Worm (Caenorhabditis elegans) whole organism, L2 larva: ENCODE data around the gene C09G12.5.

Experiments
- C34F6.9 ChIP-seq: fragments of 150-350 bp; optimal IDR thresholded peaks from 2 replicates; lab custom pipeline; 2014; ENCODE audit warnings: missing biosample characterization, missing genetic modification characterization
- F13H6.1 ChIP-seq: sonication (generic microtip); optimal IDR thresholded peaks from 2 replicates; lab custom pipeline; 2016; ENCODE audit warnings: missing genetic modification characterization, missing compliant biosample characterization
- R02D3.7 ChIP-seq: fragments of 150-350 bp; optimal IDR thresholded peaks from 2 replicates; lab custom pipeline; 2014; ENCODE audit warnings: missing biosample characterization, missing genetic modification characterization
- ZK546.5 ChIP-seq: sonication (generic microtip); optimal IDR thresholded peaks from 2 replicates; lab custom pipeline; 2017; ENCODE audit warnings: missing biosample characterization, missing genetic modification characterization
- alr-1 ChIP-seq: fragments of 150-350 bp; optimal IDR thresholded peaks from 2 replicates; lab custom pipeline; 2014; ENCODE audit warnings: missing biosample characterization, missing genetic modification characterization
- aly-2 ChIP-seq: fragments of 150-350 bp; optimal IDR thresholded peaks from 2 replicates; lab custom pipeline; 2014; ENCODE audit warnings: missing biosample characterization, missing genetic modification characterization
- ama-1 ChIP-seq: fragments of 150-350 bp; optimal IDR thresholded peaks from 2 replicates; lab custom pipeline; 2018; ENCODE audit warnings: inconsistent platforms
- blmp-1 ChIP-seq: sonication (generic microtip); optimal IDR thresholded peaks from 2 replicates; lab custom pipeline; 2017; ENCODE audit warnings: missing genetic modification characterization, mild to moderate bottlenecking, missing compliant biosample characterization, antibody characterized with exemption, moderate library complexity; ENCODE audit not compliant: insufficient read depth
- ceh-16 ChIP-seq: fragments of 150-350 bp; optimal IDR thresholded peaks from 2 replicates; lab custom pipeline; 2014; ENCODE audit warnings: missing biosample characterization, missing genetic modification characterization
- ceh-82 ChIP-seq: fragments of 150-350 bp; optimal IDR thresholded peaks from 2 replicates; lab custom pipeline; 2014; ENCODE audit warnings: missing biosample characterization, missing genetic modification characterization
- dmd-4 ChIP-seq: sonication (generic microtip); optimal IDR thresholded peaks from 2 replicates; lab custom pipeline; 2017; ENCODE audit warnings: missing biosample characterization, missing genetic modification characterization
- elt-1 ChIP-seq: fragments of 150-350 bp; optimal IDR thresholded peaks from 2 replicates; lab custom pipeline; 2014; ENCODE audit warnings: missing biosample characterization, missing genetic modification characterization
- fos-1 ChIP-seq: fragments of 150-350 bp; optimal IDR thresholded peaks from 2 replicates; lab custom pipeline; 2014; ENCODE audit warnings: missing biosample characterization, missing genetic modification characterization
- lin-11 ChIP-seq: fragments of 150-350 bp; sonication (generic microtip); optimal IDR thresholded peaks from 2 replicates; lab custom pipeline; 2014; ENCODE audit warnings: missing biosample characterization, missing genetic modification characterization, inconsistent platforms, mixed read lengths
- lsy-2 ChIP-seq, 2 experiments: fragments of 150-350 bp in 1 of 2; sonication (generic microtip) in 1 of 2; optimal IDR thresholded peaks; 2 replicates each; lab custom pipeline; 2014 to 2017; ENCODE audit warnings: missing biosample characterization in 2 of 2, missing genetic modification characterization in 2 of 2
- mab-5 ChIP-seq: fragments of 150-350 bp; optimal IDR thresholded peaks from 2 replicates; lab custom pipeline; 2014; ENCODE audit warnings: missing biosample characterization, missing genetic modification characterization
- mbf-1 ChIP-seq: sonication (generic microtip); optimal IDR thresholded peaks from 2 replicates; lab custom pipeline; 2017; ENCODE audit warnings: missing biosample characterization, missing genetic modification characterization
- mdl-1 ChIP-seq, 2 experiments: fragments of 150-350 bp in 1 of 2; sonication (generic microtip) in 1 of 2; optimal IDR thresholded peaks; 2 replicates each; lab custom pipeline; 2017; ENCODE audit warnings: missing biosample characterization in 2 of 2, missing genetic modification characterization in 2 of 2
- nhr-10 ChIP-seq: sonication (generic microtip); optimal IDR thresholded peaks from 2 replicates; lab custom pipeline; 2017; ENCODE audit warnings: missing biosample characterization, missing genetic modification characterization
- nhr-11 ChIP-seq: fragments of 150-350 bp; optimal IDR thresholded peaks from 2 replicates; lab custom pipeline; 2014; ENCODE audit warnings: missing biosample characterization, missing genetic modification characterization
- nhr-12 ChIP-seq: fragments of 150-350 bp; optimal IDR thresholded peaks from 2 replicates; lab custom pipeline; 2014; ENCODE audit warnings: missing biosample characterization, missing genetic modification characterization
- nhr-129 ChIP-seq: fragments of 150-350 bp; optimal IDR thresholded peaks from 2 replicates; lab custom pipeline; 2014; ENCODE audit warnings: missing biosample characterization, missing genetic modification characterization
- nhr-21 ChIP-seq: fragments of 150-350 bp; optimal IDR thresholded peaks from 2 replicates; lab custom pipeline; 2014; ENCODE audit warnings: missing biosample characterization, missing genetic modification characterization
- nhr-23 ChIP-seq: fragments of 150-350 bp; optimal IDR thresholded peaks from 2 replicates; lab custom pipeline; 2014; ENCODE audit warnings: missing biosample characterization, missing genetic modification reagents, missing genetic modification characterization
- nhr-25 ChIP-seq: fragments of 150-350 bp; sonication (generic microtip); optimal IDR thresholded peaks from 3 replicates; lab custom pipeline; 2014; ENCODE audit warnings: missing biosample characterization, missing genetic modification characterization
- nhr-6 ChIP-seq: fragments of 150-350 bp; optimal IDR thresholded peaks from 2 replicates; lab custom pipeline; 2014; ENCODE audit warnings: missing biosample characterization, missing genetic modification characterization
- nhr-77 ChIP-seq: fragments of 150-350 bp; optimal IDR thresholded peaks from 2 replicates; lab custom pipeline; 2014; ENCODE audit warnings: missing biosample characterization, missing genetic modification characterization
- peb-1 ChIP-seq: fragments of 150-350 bp; optimal IDR thresholded peaks from 2 replicates; lab custom pipeline; 2014; ENCODE audit warnings: missing biosample characterization, missing genetic modification characterization
- sem-4 ChIP-seq: fragments of 150-350 bp; optimal IDR thresholded peaks from 2 replicates; lab custom pipeline; 2014; ENCODE audit warnings: missing biosample characterization, missing genetic modification reagents, missing genetic modification characterization
- skn-1 ChIP-seq: sonication (generic microtip); optimal IDR thresholded peaks from 2 replicates; lab custom pipeline; 2017; ENCODE audit warnings: missing biosample characterization, missing genetic modification characterization
- sma-3 ChIP-seq: sonication (generic microtip); optimal IDR thresholded peaks from 2 replicates; lab custom pipeline; 2016; ENCODE audit warnings: missing genetic modification reagents, missing genetic modification characterization, missing compliant biosample characterization
- snpc-4 ChIP-seq: fragments of 150-350 bp; optimal IDR thresholded peaks from 2 replicates; lab custom pipeline; 2014; ENCODE audit warnings: missing biosample characterization, missing genetic modification characterization
- unc-39 ChIP-seq: fragments of 150-350 bp; optimal IDR thresholded peaks from 2 replicates; lab custom pipeline; 2014; ENCODE audit warnings: missing biosample characterization, missing genetic modification characterization
- unc-62 ChIP-seq: fragments of 150-350 bp; optimal IDR thresholded peaks from 2 replicates; lab custom pipeline; 2014; ENCODE audit warnings: missing biosample characterization, missing genetic modification reagents, missing genetic modification characterization
- zag-1 ChIP-seq: fragments of 150-350 bp; optimal IDR thresholded peaks from 2 replicates; lab custom pipeline; 2014; ENCODE audit warnings: missing biosample characterization, missing genetic modification characterization
- ztf-1 ChIP-seq: fragments of 200-800 bp; sonication (Bioruptor generic); conservative IDR thresholded peaks from 2 replicates; pipeline ENCODE4 v1.3.6; 2022; ENCODE audit warnings: missing genetic modification characterization, missing compliant biosample characterization
- ztf-11 ChIP-seq: sonication (generic microtip); optimal IDR thresholded peaks from 2 replicates; lab custom pipeline; 2017; ENCODE audit warnings: missing biosample characterization, missing genetic modification characterization
- ztf-4 ChIP-seq: fragments of 150-350 bp; optimal IDR thresholded peaks from 2 replicates; lab custom pipeline; 2014; ENCODE audit warnings: missing biosample characterization, missing genetic modification characterization

The C09G12.5 gene

ce11 chrIV:3469742-3470141 is 9.4 kb upstream of the C09G12.5 start, which contains the start of gene F58E2.2:
F58E2.2 (plus strand) TSS chrIV:3470042.
- TF ChIP-seq fos-1 (tag; lab: Kevin White, UChicago), result no peak
- no peak for TF ChIP-seq blmp-1 (tag; lab: Kevin White, UChicago)
- no peak for TF ChIP-seq sem-4 (tag; lab: Kevin White, UChicago)
- no peak for TF ChIP-seq ama-1 (lab: Kevin White, UChicago)
- TF ChIP-seq R02D3.7 (tag; lab: Kevin White, UChicago), result no peak
- TF ChIP-seq ztf-1 (GFP tag; lab: Robert Waterston, UW), result no peak

- TF ChIP-seq nhr-25 (no peak), unc-39 (tag; lab: Kevin White, UChicago) (no peak), lsy-2 (tag; optimal IDR thresholded peaks at IDR 0.05; lab: Kevin White, UChicago) (no peak), nhr-21 (tag; lab: Kevin White, UChicago) (no peak), nhr-11 (tag; lab: Kevin White, UChicago) (no peak), ceh-82 (no peak), nhr-129 (tag; lab: Kevin White, UChicago) (no peak), unc-62 (GFP tag; lab: Kevin White, UChicago) (no peak), aly-2 (tag; lab: Kevin White, UChicago) (no peak), nhr-12 (tag; lab: Kevin White, UChicago) (no peak), nhr-77 (tag; lab: Kevin White, UChicago) (no peak), zag-1 (no peak), elt-1 (tag; lab: Kevin White, UChicago) (no peak), ZK546.5 (no peak), dmd-4 (tag; lab: Kevin White, UChicago) (no peak), ama-1 (lab: Kevin White, UChicago) (no peak), alr-1 (no peak), nhr-10 (no peak), mbf-1 (tag; lab: Kevin White, UChicago) (no peak)
These were observed 2.0 kb upstream of the C09G12.5 start, which contains the start of gene srz-69 for ce11 chrIV:3477124-3477523. srz-69 (minus strand) TSS chrIV:3477224.

ce11 chrIV:3481760-3482159 is 2.6 kb downstream of the C09G12.5 start, which contains the start of gene srz-37:
srz-37 (minus strand) TSS chrIV:3481860.
- TF ChIP-seq ceh-16 (no peak), peb-1 (tag; lab: Kevin White, UChicago) (no peak), C34F6.9 (tag; lab: Kevin White, UChicago) (no peak), snpc-4 (tag; lab: Kevin White, UChicago) (no peak), sem-4 (tag; lab: Kevin White, UChicago) (no peak), nhr-21 (tag; lab: Kevin White, UChicago) (no peak), alr-1 (no peak), lsy-2 (tag; optimal IDR thresholded peaks at IDR 0.05; lab: Kevin White, UChicago) (no peak), nhr-25 (no peak), ztf-4 (no peak), aly-2 (tag; lab: Kevin White, UChicago) (no peak), ztf-11 (tag; lab: Kevin White, UChicago) (no peak), skn-1 (tag; lab: Kevin White, UChicago) (no peak), unc-39 (tag; lab: Kevin White, UChicago) (no peak)

- TF ChIP-seq nhr-11 (tag; lab: Kevin White, UChicago) (no peak), sma-3 (GFP tag; lab: Kevin White, UChicago) (no peak), ztf-1 (GFP tag; lab: Robert Waterston, UW) (no peak), nhr-129 (tag; lab: Kevin White, UChicago) (no peak)
These were observed 3.2 kb downstream of the C09G12.5 start, which contains the start of gene srz-82 for ce11 chrIV:3482195-3482959. srz-82 (plus strand) TSS chrIV:3482895.

ce11 chrIV:3491477-3491876 is 12.3 kb downstream of the C09G12.5 start, which contains the start of gene srz-78:
srz-78 (plus strand) TSS chrIV:3491777.
- TF ChIP-seq mdl-1 (tag; optimal IDR thresholded peaks at IDR 0.05; lab: Kevin White, UChicago) (no peak), unc-39 (tag; lab: Kevin White, UChicago) (no peak), blmp-1 (tag; lab: Kevin White, UChicago) (no peak), mab-5 (tag; lab: Kevin White, UChicago) (no peak), nhr-12 (tag; lab: Kevin White, UChicago) (no peak), lin-11 (no peak), nhr-11 (tag; lab: Kevin White, UChicago) (no peak), nhr-23 (tag; lab: Kevin White, UChicago) (no peak), ceh-16 (no peak), F13H6.1 (no peak), sem-4 (tag; lab: Kevin White, UChicago) (no peak), peb-1 (tag; lab: Kevin White, UChicago) (no peak), dmd-4 (tag; lab: Kevin White, UChicago) (no peak), nhr-6 (tag; lab: Kevin White, UChicago) (no peak)
